Worm (Caenorhabditis elegans): ENCODE data around the gene gadr-4.

ce11 chrII:4038541-4038940 lies 23.8 kb downstream of the gadr-4 start, which contains the start of gene pqn-48:
- no peak for TF ChIP-seq lsy-2 (tag; optimal IDR thresholded peaks at IDR 0.05)
- TF ChIP-seq sptf-1 (tag; optimal IDR thresholded peaks at IDR 0.05) = no peak
- TF ChIP-seq snpc-4 (tag; optimal IDR thresholded peaks at IDR 0.05) = no peak
- TF ChIP-seq lin-13 (tag; optimal IDR thresholded peaks at IDR 0.05) = no peak
- no peak for TF ChIP-seq mab-5 (tag; optimal IDR thresholded peaks at IDR 0.05)
- TF ChIP-seq mls-2 (tag; optimal IDR thresholded peaks at IDR 0.05) = no peak
- no peak for TF ChIP-seq nhr-76 (tag; optimal IDR thresholded peaks at IDR 0.05)
- no peak for TF ChIP-seq nhr-12 (tag; optimal IDR thresholded peaks at IDR 0.05)
- TF ChIP-seq flh-1 (GFP tag; optimal IDR thresholded peaks at IDR 0.05) = no peak
- TF ChIP-seq zip-8 (tag; optimal IDR thresholded peaks at IDR 0.05) = no peak
- TF ChIP-seq ceh-39 (tag; optimal IDR thresholded peaks at IDR 0.05) = no peak
- TF ChIP-seq ztf-11 (tag; optimal IDR thresholded peaks at IDR 0.05) = no peak
- TF ChIP-seq elt-3 (tag; optimal IDR thresholded peaks at IDR 0.05) = no peak
